Fruit fly (Drosophila melanogaster) whole organism, wandering third instar larva: ENCODE results near the gene futsch.

Experiments used
- Abd-B ChIP-seq: fragments of >200 bp; optimal IDR thresholded peaks from 2 replicates; lab custom pipeline; 2017; ENCODE audit warnings: missing biosample characterization, missing genetic modification characterization
- CG32264 ChIP-seq: fragments of 200-800 bp; sonication (Bioruptor generic); optimal IDR thresholded peaks from 2 replicates; lab custom pipeline; 2016; ENCODE audit warnings: missing biosample characterization, missing genetic modification characterization
- CG9705 ChIP-seq: fragments of 200-800 bp; sonication (Bioruptor generic); optimal IDR thresholded peaks from 2 replicates; lab custom pipeline; 2018; ENCODE audit warnings: missing biosample characterization, mild to moderate bottlenecking, missing genetic modification characterization
- CrebA ChIP-seq: fragments of 200-800 bp; sonication (Bioruptor generic); optimal IDR thresholded peaks from 2 replicates; lab custom pipeline; 2016; ENCODE audit warnings: missing biosample characterization, mild to moderate bottlenecking, missing genetic modification characterization, borderline replicate concordance
- Dfd ChIP-seq: fragments of >200 bp; optimal IDR thresholded peaks from 2 replicates; lab custom pipeline; 2017; ENCODE audit warnings: missing biosample characterization, missing genetic modification characterization
- Dif ChIP-seq: fragments of 200-275, 200-300 bp; sonication (Bioruptor generic); optimal IDR thresholded peaks from 2 replicates; lab custom pipeline; 2018; ENCODE audit warnings: missing biosample characterization, missing genetic modification characterization; ENCODE audit not compliant: partially characterized antibody
- GATAd ChIP-seq: sonication (Bioruptor generic); optimal IDR thresholded peaks from 2 replicates; lab custom pipeline; 2016; ENCODE audit warnings: missing biosample characterization, missing genetic modification characterization
- HLH106 ChIP-seq: fragments of 200-800 bp; optimal IDR thresholded peaks from 3 replicates; lab custom pipeline; 2019; ENCODE audit warnings: missing biosample characterization, mild to moderate bottlenecking, missing genetic modification characterization, moderate library complexity
- Hr78 ChIP-seq: fragments of >200 bp; optimal IDR thresholded peaks from 2 replicates; lab custom pipeline; 2017; ENCODE audit warnings: missing biosample characterization, missing genetic modification characterization
- Hr83 ChIP-seq: fragments of 200-300 bp; sonication (Bioruptor generic); optimal IDR thresholded peaks from 2 replicates; lab custom pipeline; 2016; ENCODE audit warnings: missing biosample characterization, mild to moderate bottlenecking, missing genetic modification characterization, moderate library complexity; ENCODE audit not compliant: poor library complexity, severe bottlenecking
- Jra ChIP-seq: sonication (Bioruptor generic); optimal IDR thresholded peaks from 2 replicates; lab custom pipeline; 2016; ENCODE audit warnings: missing biosample characterization, missing genetic modification characterization
- Mio ChIP-seq: sonication (Bioruptor generic); optimal IDR thresholded peaks from 2 replicates; lab custom pipeline; 2016; ENCODE audit warnings: missing biosample characterization, missing genetic modification characterization
- Myc ChIP-seq: fragments of >200 bp; optimal IDR thresholded peaks from 2 replicates; lab custom pipeline; 2017
- OdsH ChIP-seq: fragments of 200-800 bp; sonication (Bioruptor generic); optimal IDR thresholded peaks from 2 replicates; lab custom pipeline; 2016; ENCODE audit warnings: missing biosample characterization, mild to moderate bottlenecking, missing genetic modification characterization
- Sp1 ChIP-seq: fragments of 200-800 bp; sonication (Bioruptor generic); optimal IDR thresholded peaks from 3 replicates; lab custom pipeline; 2019; ENCODE audit warnings: missing biosample characterization, mild to moderate bottlenecking, missing genetic modification characterization, moderate library complexity
- Vsx2 ChIP-seq: fragments of 200-300, 225-300 bp; sonication (Bioruptor generic); optimal IDR thresholded peaks from 2 replicates; lab custom pipeline; 2018; ENCODE audit warnings: missing biosample characterization, missing genetic modification characterization; ENCODE audit not compliant: partially characterized antibody
- br ChIP-seq: fragments of 200-800 bp; sonication (Bioruptor generic); optimal IDR thresholded peaks from 2 replicates; lab custom pipeline; 2016; ENCODE audit warnings: missing biosample characterization, missing genetic modification characterization
- brk ChIP-seq: fragments of 200-800 bp; sonication (Bioruptor generic); optimal IDR thresholded peaks from 2 replicates; lab custom pipeline; 2016; ENCODE audit warnings: missing biosample characterization, mild to moderate bottlenecking, missing genetic modification characterization
- dl ChIP-seq, 2 experiments: fragments of 175-275, 200-275 bp in 1 of 2; fragments of 200-275 bp in 1 of 2; sonication (Bioruptor generic); optimal IDR thresholded peaks; lab custom pipeline; 2018; ENCODE audit warnings: mild to moderate bottlenecking in 2 of 2, missing biosample characterization in 2 of 2, missing genetic modification characterization in 2 of 2, moderate library complexity in 2 of 2; ENCODE audit not compliant: partially characterized antibody in 2 of 2, insufficient read depth in 1 of 2
- dmrt93B ChIP-seq: fragments of 200-800 bp; sonication (Bioruptor generic); optimal IDR thresholded peaks from 2 replicates; lab custom pipeline; 2018; ENCODE audit warnings: missing biosample characterization, mild to moderate bottlenecking, missing genetic modification characterization
- dsf ChIP-seq: sonication (Bioruptor generic); optimal IDR thresholded peaks from 2 replicates; lab custom pipeline; 2016; ENCODE audit warnings: missing biosample characterization, missing genetic modification characterization, borderline replicate concordance
- ey ChIP-seq: fragments of 200-800 bp; sonication (Bioruptor generic); optimal IDR thresholded peaks from 2 replicates; lab custom pipeline; 2016; ENCODE audit warnings: missing biosample characterization, missing genetic modification characterization
- foxo ChIP-seq, 2 experiments: fragments of 200-800 bp; sonication (Bioruptor generic); optimal IDR thresholded peaks; 2 replicates in 1 of 2; 3 replicates in 1 of 2; lab custom pipeline; 2016 to 2017; ENCODE audit warnings: missing biosample characterization in 2 of 2, missing genetic modification characterization in 2 of 2
- fru ChIP-seq: fragments of 200-800 bp; sonication (Bioruptor generic); optimal IDR thresholded peaks from 3 replicates; lab custom pipeline; 2016; ENCODE audit warnings: missing biosample characterization, mild to moderate bottlenecking, missing genetic modification characterization
- h ChIP-seq: fragments of 200-800 bp; sonication (Bioruptor generic); optimal IDR thresholded peaks from 3 replicates; lab custom pipeline; 2016; ENCODE audit warnings: missing biosample characterization, mild to moderate bottlenecking, missing genetic modification characterization
- jim ChIP-seq: fragments of 175-275, 200-325 bp; sonication (Bioruptor generic); optimal IDR thresholded peaks from 2 replicates; lab custom pipeline; 2016; ENCODE audit warnings: missing biosample characterization, mild to moderate bottlenecking, missing genetic modification characterization
- pan ChIP-seq: fragments of >200 bp; optimal IDR thresholded peaks from 2 replicates; lab custom pipeline; 2017
- rgr ChIP-seq: fragments of 200-800 bp; sonication (Bioruptor generic); optimal IDR thresholded peaks from 3 replicates; lab custom pipeline; 2016; ENCODE audit warnings: missing biosample characterization, mild to moderate bottlenecking, missing genetic modification characterization
- usp ChIP-seq: fragments of >200 bp; optimal IDR thresholded peaks from 2 replicates; lab custom pipeline; 2017; ENCODE audit warnings: missing biosample characterization, missing genetic modification characterization
- woc ChIP-seq: sonication (Bioruptor generic); optimal IDR thresholded peaks from 2 replicates; lab custom pipeline; 2016; ENCODE audit warnings: missing biosample characterization, mild to moderate bottlenecking, missing genetic modification characterization

The futsch gene

DNA sequence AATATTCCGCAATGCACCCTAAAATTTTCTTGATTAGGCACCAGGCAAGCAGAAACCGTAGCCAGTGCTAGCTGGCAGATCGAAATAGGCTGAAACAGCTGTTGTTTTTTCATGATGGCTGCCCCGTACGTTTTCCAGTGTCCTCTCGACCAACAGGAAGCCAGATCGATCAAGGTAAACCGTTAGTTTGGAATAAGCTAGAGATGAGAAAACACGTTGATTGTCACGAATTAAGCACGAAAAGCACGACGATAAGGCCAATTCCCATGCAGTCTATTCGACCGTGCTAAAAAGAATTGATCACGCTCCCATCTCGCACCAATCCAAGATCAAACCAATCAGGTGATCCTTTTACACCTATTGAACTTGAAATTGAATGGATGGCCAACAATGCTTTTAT is 46.0 kb downstream of the futsch start:
- no peak for TF ChIP-seq OdsH
- no peak for TF ChIP-seq woc (GFP tag; lab: Kevin White, UChicago)
- TF ChIP-seq usp (GFP tag; lab: Kevin White, UChicago) = no peak
- no peak for TF ChIP-seq CG32264
- TF ChIP-seq Sp1 (GFP tag; lab: Kevin White, UChicago) = no peak
- TF ChIP-seq ey (GFP tag; lab: Kevin White, UChicago) = no peak
- no peak for TF ChIP-seq br (GFP tag; lab: Kevin White, UChicago)
- TF ChIP-seq Mio (GFP tag; lab: Kevin White, UChicago) = no peak
- TF ChIP-seq dl (GFP tag; optimal IDR thresholded peaks at IDR 0.05; lab: Kevin White, UChicago; ENCODE audit: insufficient read depth in 1 of 2, partially characterized antibody in 2 of 2) = no peak
- no peak for TF ChIP-seq Myc (lab: Kevin White, UChicago)
- TF ChIP-seq Hr78 (GFP tag; lab: Kevin White, UChicago) = no peak
- TF ChIP-seq CrebA (GFP tag; lab: Kevin White, UChicago) = no peak
- TF ChIP-seq foxo (GFP tag; optimal IDR thresholded peaks at IDR 0.05; lab: Kevin White, UChicago) = no peak
- TF ChIP-seq Jra = no peak
- no peak for TF ChIP-seq fru
- no peak for TF ChIP-seq GATAd (GFP tag; lab: Kevin White, UChicago)
- TF ChIP-seq Abd-B (GFP tag; lab: Kevin White, UChicago) = no peak
- TF ChIP-seq rgr (GFP tag; lab: Kevin White, UChicago) = no peak

DNA sequence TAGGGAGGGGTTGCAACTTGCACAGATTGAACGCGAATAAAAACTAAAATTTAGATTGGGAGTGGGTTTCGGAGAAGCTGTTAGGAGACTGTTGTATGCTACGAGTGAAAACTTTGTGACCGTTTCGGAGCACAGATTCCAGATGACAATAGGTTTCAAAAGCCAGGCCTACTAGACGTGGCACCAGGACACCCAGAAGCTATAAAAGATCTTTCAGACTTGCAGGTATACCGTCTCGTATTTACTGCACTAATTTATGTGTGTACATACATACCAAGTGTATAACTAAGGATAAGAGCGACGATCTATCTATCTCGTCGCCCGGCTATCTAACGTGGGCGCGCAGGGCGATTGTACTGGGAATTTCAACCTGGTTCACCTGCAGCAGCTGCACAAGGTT is 48.1 kb downstream of the futsch start, which contains the start of gene CG14785:
Gene CG14785, minus strand, starts transcription at position 101 of the 400 bp plus-strand sequence.
- TF ChIP-seq Abd-B (GFP tag; lab: Kevin White, UChicago) (no peak), Jra (no peak), dsf (GFP tag; lab: Kevin White, UChicago) (no peak), Mio (GFP tag; lab: Kevin White, UChicago) (no peak), h (GFP tag; lab: Kevin White, UChicago) (no peak), Myc (lab: Kevin White, UChicago) (no peak), HLH106 (tag; lab: Kevin White, UChicago) (no peak), CG9705 (GFP tag; lab: Kevin White, UChicago) (no peak), br (GFP tag; lab: Kevin White, UChicago) (no peak), Dif (GFP tag; lab: Kevin White, UChicago) (no peak), Hr78 (GFP tag; lab: Kevin White, UChicago) (no peak), Hr83 (GFP tag; lab: Kevin White, UChicago) (no peak), woc (GFP tag; lab: Kevin White, UChicago) (no peak), jim (no peak), dl (GFP tag; optimal IDR thresholded peaks at IDR 0.05; lab: Kevin White, UChicago; ENCODE audit: insufficient read depth in 1 of 2, partially characterized antibody in 2 of 2) (no peak), rgr (GFP tag; lab: Kevin White, UChicago) (no peak), pan (no peak), usp (GFP tag; lab: Kevin White, UChicago) (no peak), dmrt93B (GFP tag; lab: Kevin White, UChicago) (no peak), ey (GFP tag; lab: Kevin White, UChicago) (no peak)

DNA sequence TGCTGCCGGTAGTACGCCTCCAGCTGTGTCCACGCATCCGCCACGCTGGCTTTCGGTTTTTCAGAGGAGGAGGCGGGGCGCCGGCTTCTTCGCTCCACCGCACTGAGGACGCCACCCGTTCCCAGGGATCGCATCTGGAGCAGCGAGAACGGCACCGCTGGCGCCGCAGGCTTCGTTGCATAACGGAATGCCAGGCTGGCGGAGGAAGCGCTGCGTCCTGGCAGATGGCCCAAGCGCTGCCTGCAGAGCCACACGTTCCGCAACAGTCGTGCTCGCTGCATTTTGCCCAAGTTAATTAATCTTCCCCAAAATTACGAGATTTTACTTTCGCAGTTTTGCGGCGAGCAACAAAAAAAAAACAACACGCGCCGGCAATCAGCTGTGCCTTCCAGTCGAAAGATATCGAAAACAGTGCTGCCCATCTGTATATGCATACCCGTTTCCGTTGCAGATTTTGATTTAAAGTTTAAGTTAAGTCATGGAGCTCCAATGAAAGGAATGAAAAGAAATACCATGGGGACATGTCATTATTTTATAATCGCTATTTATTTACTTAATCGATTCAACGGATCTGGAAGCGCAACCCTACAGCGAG is 51.5 kb downstream of the futsch start, which contains the start of gene Lrpprc2:
Gene Lrpprc2, minus strand, starts transcription at position 340 of the 595 bp plus-strand sequence.
- TF ChIP-seq Jra (no peak), foxo (GFP tag; optimal IDR thresholded peaks at IDR 0.05; lab: Kevin White, UChicago) (no peak), Dif (GFP tag; lab: Kevin White, UChicago) (no peak)

DNA sequence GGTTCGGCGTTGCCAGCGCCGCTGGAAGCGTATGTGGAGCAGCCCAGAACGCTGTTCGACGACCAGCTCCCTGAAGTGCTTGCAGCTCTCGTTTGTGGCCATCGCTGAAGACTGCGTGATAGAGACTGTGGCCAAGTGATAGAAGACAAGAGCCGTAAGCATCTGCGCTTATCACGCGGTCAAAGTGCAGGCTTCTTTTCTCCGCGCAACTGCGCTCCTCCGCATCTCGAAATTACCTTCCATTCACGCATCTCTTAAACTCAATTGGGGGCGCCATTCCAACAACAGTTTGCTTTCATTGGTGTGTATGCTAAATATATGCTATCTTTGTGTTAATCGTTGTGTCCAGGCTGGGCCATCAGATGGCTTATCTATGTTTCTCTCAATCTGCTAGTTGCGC is 52.7 kb downstream of the futsch start, which contains the start of gene CG14787:
Gene CG14787, minus strand, starts transcription at position 133 of the 400 bp plus-strand sequence.
- TF ChIP-seq Jra = no peak
- no peak for TF ChIP-seq Hr78 (GFP tag; lab: Kevin White, UChicago)
- TF ChIP-seq GATAd (GFP tag; lab: Kevin White, UChicago) = no peak
- no peak for TF ChIP-seq brk
- TF ChIP-seq CG9705 (GFP tag; lab: Kevin White, UChicago) = no peak
- TF ChIP-seq br (GFP tag; lab: Kevin White, UChicago) = no peak
- no peak for TF ChIP-seq Vsx2
- no peak for TF ChIP-seq jim
- TF ChIP-seq ey (GFP tag; lab: Kevin White, UChicago) = no peak
- TF ChIP-seq Dfd (GFP tag; lab: Kevin White, UChicago) = no peak
